Fruit fly (Drosophila melanogaster): ENCODE data around the gene CG16989.

- TF ChIP-seq CG5180 (GFP tag; optimal IDR thresholded peaks at IDR 0.05) (no peak), CG6813 (GFP tag; optimal IDR thresholded peaks at IDR 0.05) (no peak), Aef1 (GFP tag; IDR thresholded peaks at IDR 0.05) (no peak), cas (GFP tag; IDR thresholded peaks at IDR 0.05) (no peak), ken (GFP tag; IDR thresholded peaks at IDR 0.05) (no peak), dati (GFP tag; IDR thresholded peaks at IDR 0.05) (no peak), Myb (GFP tag; optimal IDR thresholded peaks at IDR 0.05) (no peak), D19A (tag; optimal IDR thresholded peaks at IDR 0.05) (no peak), Hr78 (GFP tag; optimal IDR thresholded peaks at IDR 0.05) (no peak), CG6254 (GFP tag; optimal IDR thresholded peaks at IDR 0.05) (no peak), CG3847 (GFP tag; IDR thresholded peaks at IDR 0.05) (no peak), sob (GFP tag; IDR thresholded peaks at IDR 0.05) (no peak), CG31388 (GFP tag; optimal IDR thresholded peaks at IDR 0.05) (no peak)
Observed at dm6 chrX:804821-805220, 11.9 kb downstream of the CG16989 start, which contains the start of gene CG13358.
